Worm (Caenorhabditis elegans): ENCODE data around the gene Y66D12A.1.

DNA sequence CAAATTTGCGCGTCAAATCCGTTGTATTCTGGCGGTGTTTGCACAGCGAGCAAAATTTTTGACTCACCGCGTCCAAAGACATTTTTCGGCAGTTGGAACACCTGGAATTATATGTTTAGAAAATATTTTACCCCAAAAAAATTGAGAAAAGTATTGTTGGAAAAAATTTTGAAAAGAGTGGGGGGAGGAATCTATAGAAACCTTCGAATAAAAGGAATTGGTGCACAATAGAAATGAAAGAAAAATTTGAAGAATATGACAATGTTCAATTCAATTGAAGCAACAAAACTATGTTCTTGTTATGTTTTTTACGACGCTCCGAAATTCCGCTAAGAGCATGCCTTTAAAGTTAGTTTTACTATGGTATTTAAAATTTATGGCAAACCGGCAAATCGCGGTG lies 21.4 kb downstream of the Y66D12A.1 start, which contains the start of gene Y66A7A.7:
- TF ChIP-seq flt-1 (GFP tag; IDR thresholded peaks at IDR 0.05) (no peak), ama-1 (optimal IDR thresholded peaks at IDR 0.05) (no peak), sea-1 (GFP tag; conservative IDR thresholded peaks at IDR 0.05) (no peak)

Data from whole organism, early embryonic.